Worm (Caenorhabditis elegans): ENCODE data around the gene twk-43.

The twk-43 gene

ce11 chrV:13309806-13310205 is 36.3 kb upstream of the twk-43 start:
- TF ChIP-seq B0310.2 (tag; optimal IDR thresholded peaks at IDR 0.05) (no peak), hmg-4 (GFP tag; optimal IDR thresholded peaks at IDR 0.05) (no peak), pes-1 (GFP tag; IDR thresholded peaks at IDR 0.05) (no peak), F13C5.2 (tag; optimal IDR thresholded peaks at IDR 0.05) (no peak), ets-7 (tag; optimal IDR thresholded peaks at IDR 0.05) (no peak), ceh-36 (tag; optimal IDR thresholded peaks at IDR 0.05) (no peak), ama-1 (optimal IDR thresholded peaks at IDR 0.05) (no peak), scrt-1 (GFP tag; IDR thresholded peaks at IDR 0.05) (no peak), tra-4 (tag; optimal IDR thresholded peaks at IDR 0.05) (no peak), tbx-11 (GFP tag; IDR thresholded peaks at IDR 0.05) (no peak), hnd-1 (tag; optimal IDR thresholded peaks at IDR 0.05) (no peak), flt-1 (GFP tag; IDR thresholded peaks at IDR 0.05) (no peak), ceh-13 (GFP tag; optimal IDR thresholded peaks at IDR 0.05) (no peak), aly-1 (tag; optimal IDR thresholded peaks at IDR 0.05) (no peak), tbx-37 (GFP tag; conservative IDR thresholded peaks at IDR 0.05) (no peak), sea-1 (GFP tag; conservative IDR thresholded peaks at IDR 0.05) (no peak), hmbx-1 (tag; optimal IDR thresholded peaks at IDR 0.05) (no peak)

DNA sequence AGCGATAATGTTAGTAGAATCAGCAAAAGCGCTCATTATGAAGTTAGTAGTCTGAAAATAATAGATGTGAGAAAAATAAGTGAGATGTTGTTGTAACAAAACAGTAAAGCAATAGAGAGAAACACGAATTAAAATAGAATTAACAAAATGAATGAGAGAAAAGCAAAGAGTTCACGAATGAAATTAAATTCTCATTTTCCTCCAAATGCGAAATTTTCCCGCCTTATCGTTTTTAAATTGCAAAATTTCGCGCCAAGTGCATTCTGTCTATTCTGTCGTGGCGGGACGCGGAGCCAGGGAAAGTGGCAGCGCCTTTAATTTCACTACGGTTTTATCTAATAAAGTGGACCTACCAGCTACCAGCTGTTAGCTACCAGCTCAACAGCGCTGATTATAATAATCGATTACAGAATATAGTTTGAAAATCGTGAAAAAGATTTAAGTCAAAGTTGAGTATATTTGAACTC is 33.8 kb upstream of the twk-43 start, which contains the start of gene nasp-2:
TSS of gene nasp-2 (minus strand) at position 51 of the 467 bp plus-strand sequence.
- no peak for TF ChIP-seq flt-1 (GFP tag; IDR thresholded peaks at IDR 0.05)
- no peak for TF ChIP-seq ets-7 (tag; optimal IDR thresholded peaks at IDR 0.05)
- TF ChIP-seq tbx-11 (GFP tag; IDR thresholded peaks at IDR 0.05): no peak
- TF ChIP-seq B0310.2 (tag; optimal IDR thresholded peaks at IDR 0.05): no peak
- TF ChIP-seq F13C5.2 (tag; optimal IDR thresholded peaks at IDR 0.05): no peak
- TF ChIP-seq scrt-1 (GFP tag; IDR thresholded peaks at IDR 0.05): no peak
- no peak for TF ChIP-seq hnd-1 (tag; optimal IDR thresholded peaks at IDR 0.05)
- TF ChIP-seq hmg-4 (GFP tag; optimal IDR thresholded peaks at IDR 0.05): no peak
- no peak for TF ChIP-seq tbx-37 (GFP tag; conservative IDR thresholded peaks at IDR 0.05)
- no peak for TF ChIP-seq hmbx-1 (tag; optimal IDR thresholded peaks at IDR 0.05)

DNA sequence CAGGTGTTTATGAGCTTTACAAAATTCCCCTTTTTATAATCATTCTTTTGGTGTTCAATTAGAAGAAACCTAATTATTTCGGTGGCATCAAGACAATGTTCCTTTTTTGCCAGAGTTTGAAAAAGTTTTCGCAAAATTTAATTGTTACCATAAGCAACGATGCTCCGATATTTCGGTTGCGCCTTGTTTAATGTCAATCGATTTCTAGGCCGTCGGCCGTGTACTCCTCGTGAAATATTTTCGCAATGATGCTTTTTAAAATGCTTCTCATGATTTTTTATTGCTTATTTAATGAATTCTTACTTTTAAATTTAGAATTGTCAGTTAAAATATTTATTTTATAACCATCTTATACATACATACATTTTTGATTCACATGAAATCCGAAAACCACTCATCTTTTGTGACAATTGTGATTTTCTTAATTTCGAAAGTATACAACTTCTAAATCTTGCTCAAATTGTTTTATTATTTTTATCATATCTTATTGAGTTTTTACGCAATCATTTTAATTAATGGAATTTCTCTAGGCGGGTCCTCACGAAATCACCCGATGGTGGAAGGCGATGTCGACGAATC is 32.9 kb upstream of the twk-43 start, which contains the start of gene C50B6.3:
TSS of gene C50B6.3 (plus strand) at position 529 of the 579 bp plus-strand sequence.
- peak; percentile 71 for TF ChIP-seq tbx-37 (GFP tag; conservative IDR thresholded peaks at IDR 0.05)
- TF ChIP-seq ceh-36 (tag; optimal IDR thresholded peaks at IDR 0.05): no peak

- TF ChIP-seq flt-1 (GFP tag; IDR thresholded peaks at IDR 0.05): no peak
- no peak for TF ChIP-seq hmg-4 (GFP tag; optimal IDR thresholded peaks at IDR 0.05)
- no peak for TF ChIP-seq aly-1 (tag; optimal IDR thresholded peaks at IDR 0.05)
- TF ChIP-seq ets-7 (tag; optimal IDR thresholded peaks at IDR 0.05): no peak
- no peak for TF ChIP-seq sea-1 (GFP tag; conservative IDR thresholded peaks at IDR 0.05)
- TF ChIP-seq B0310.2 (tag; optimal IDR thresholded peaks at IDR 0.05): no peak
- no peak for TF ChIP-seq ama-1 (optimal IDR thresholded peaks at IDR 0.05)
- TF ChIP-seq ceh-13 (GFP tag; optimal IDR thresholded peaks at IDR 0.05): no peak
- TF ChIP-seq tbx-11 (GFP tag; IDR thresholded peaks at IDR 0.05): no peak
- TF ChIP-seq F13C5.2 (tag; optimal IDR thresholded peaks at IDR 0.05): no peak
- TF ChIP-seq scrt-1 (GFP tag; IDR thresholded peaks at IDR 0.05): no peak
Measured at ce11 chrV:13317911-13318502, 28.1 kb upstream of the twk-43 start, which contains the start of the genes col-161 and srh-18. TSS of gene col-161 (minus strand) at chrV:13318011. TSS of gene srh-18 (plus strand) at chrV:13318452.

ce11 chrV:13320676-13321075 is 25.4 kb upstream of the twk-43 start, which contains the start of gene srh-15:
TSS of gene srh-15 (plus strand) at chrV:13320976.
- no peak for TF ChIP-seq sea-1 (GFP tag; conservative IDR thresholded peaks at IDR 0.05)
- no peak for TF ChIP-seq flt-1 (GFP tag; IDR thresholded peaks at IDR 0.05)
- TF ChIP-seq tbx-11 (GFP tag; IDR thresholded peaks at IDR 0.05): no peak
- TF ChIP-seq tra-4 (tag; optimal IDR thresholded peaks at IDR 0.05): no peak
- TF ChIP-seq scrt-1 (GFP tag; IDR thresholded peaks at IDR 0.05): no peak
- no peak for TF ChIP-seq ceh-36 (tag; optimal IDR thresholded peaks at IDR 0.05)
- no peak for TF ChIP-seq hmbx-1 (tag; optimal IDR thresholded peaks at IDR 0.05)
- no peak for TF ChIP-seq hnd-1 (tag; optimal IDR thresholded peaks at IDR 0.05)
- no peak for TF ChIP-seq F13C5.2 (tag; optimal IDR thresholded peaks at IDR 0.05)
- no peak for TF ChIP-seq ceh-13 (GFP tag; optimal IDR thresholded peaks at IDR 0.05)
- no peak for TF ChIP-seq aly-1 (tag; optimal IDR thresholded peaks at IDR 0.05)
- no peak for TF ChIP-seq pes-1 (GFP tag; IDR thresholded peaks at IDR 0.05)
- no peak for TF ChIP-seq tbx-37 (GFP tag; conservative IDR thresholded peaks at IDR 0.05)
- TF ChIP-seq B0310.2 (tag; optimal IDR thresholded peaks at IDR 0.05): no peak
- TF ChIP-seq hmg-4 (GFP tag; optimal IDR thresholded peaks at IDR 0.05): no peak
- no peak for TF ChIP-seq ama-1 (optimal IDR thresholded peaks at IDR 0.05)
- TF ChIP-seq ets-7 (tag; optimal IDR thresholded peaks at IDR 0.05): no peak

- TF ChIP-seq hmbx-1 (tag; optimal IDR thresholded peaks at IDR 0.05): no peak
- TF ChIP-seq ets-7 (tag; optimal IDR thresholded peaks at IDR 0.05): no peak
- no peak for TF ChIP-seq ama-1 (optimal IDR thresholded peaks at IDR 0.05)
- TF ChIP-seq ceh-13 (GFP tag; optimal IDR thresholded peaks at IDR 0.05): no peak
- no peak for TF ChIP-seq pes-1 (GFP tag; IDR thresholded peaks at IDR 0.05)
- TF ChIP-seq flt-1 (GFP tag; IDR thresholded peaks at IDR 0.05): no peak
- TF ChIP-seq ceh-36 (tag; optimal IDR thresholded peaks at IDR 0.05): no peak
- TF ChIP-seq hmg-4 (GFP tag; optimal IDR thresholded peaks at IDR 0.05): no peak
- TF ChIP-seq B0310.2 (tag; optimal IDR thresholded peaks at IDR 0.05): no peak
- TF ChIP-seq tbx-37 (GFP tag; conservative IDR thresholded peaks at IDR 0.05): no peak
- no peak for TF ChIP-seq F13C5.2 (tag; optimal IDR thresholded peaks at IDR 0.05)
- TF ChIP-seq aly-1 (tag; optimal IDR thresholded peaks at IDR 0.05): no peak
- TF ChIP-seq tra-4 (tag; optimal IDR thresholded peaks at IDR 0.05): no peak
- no peak for TF ChIP-seq hnd-1 (tag; optimal IDR thresholded peaks at IDR 0.05)
- TF ChIP-seq sea-1 (GFP tag; conservative IDR thresholded peaks at IDR 0.05): no peak
- TF ChIP-seq scrt-1 (GFP tag; IDR thresholded peaks at IDR 0.05): no peak
- no peak for TF ChIP-seq tbx-11 (GFP tag; IDR thresholded peaks at IDR 0.05)
Measured at ce11 chrV:13324933-13325760, 20.9 kb upstream of the twk-43 start, which contains the start of gene C50B6.7. TSS of gene C50B6.7 (minus strand) at chrV:13324983.
